Worm (Caenorhabditis elegans): ENCODE data around the gene srd-26.

ce11 chrV:14123176-14123575 is 39.6 kb downstream of the srd-26 start:
- TF ChIP-seq hrde-1 (tag; optimal IDR thresholded peaks at IDR 0.05; ENCODE audit: borderline replicate concordance): no peak
- TF ChIP-seq nhr-90 (tag; optimal IDR thresholded peaks at IDR 0.05): no peak
- TF ChIP-seq hmg-20 (GFP tag; IDR thresholded peaks at IDR 0.05): no peak

Measured in whole organism, young adult.